Worm (Caenorhabditis elegans): ENCODE results near the gene F22B8.3.

DNA sequence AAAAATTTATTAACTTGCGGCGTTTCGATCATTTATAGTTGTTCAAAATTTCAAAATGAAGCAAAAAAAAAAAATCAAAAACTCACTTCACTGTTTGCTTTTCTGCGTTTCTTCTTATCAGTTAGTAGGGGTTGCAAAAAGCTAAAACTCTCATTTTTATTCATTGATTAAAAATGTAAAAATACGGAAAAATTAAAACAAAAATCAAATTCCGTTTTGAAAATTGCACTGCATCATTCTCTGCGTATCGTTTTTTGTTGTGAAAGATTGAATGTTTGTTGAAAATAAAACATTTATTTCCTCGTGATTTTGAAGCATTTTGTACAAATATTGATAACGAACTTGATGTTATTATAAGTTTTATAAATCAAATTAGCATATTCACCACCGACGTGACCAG is 38.3 kb downstream of the F22B8.3 start:
- no peak for TF ChIP-seq scrt-1 (GFP tag; IDR thresholded peaks at IDR 0.05)
- TF ChIP-seq ceh-36 (tag; optimal IDR thresholded peaks at IDR 0.05): no peak
- no peak for TF ChIP-seq B0310.2 (tag; optimal IDR thresholded peaks at IDR 0.05)
- no peak for TF ChIP-seq ama-1 (optimal IDR thresholded peaks at IDR 0.05)
- no peak for TF ChIP-seq hnd-1 (tag; optimal IDR thresholded peaks at IDR 0.05)
- no peak for TF ChIP-seq tra-4 (tag; optimal IDR thresholded peaks at IDR 0.05)
- no peak for TF ChIP-seq F13C5.2 (tag; optimal IDR thresholded peaks at IDR 0.05)
- TF ChIP-seq ceh-13 (GFP tag; optimal IDR thresholded peaks at IDR 0.05): no peak
- TF ChIP-seq hmg-4 (GFP tag; optimal IDR thresholded peaks at IDR 0.05): no peak
- TF ChIP-seq pes-1 (GFP tag; IDR thresholded peaks at IDR 0.05): no peak
- TF ChIP-seq tbx-37 (GFP tag; conservative IDR thresholded peaks at IDR 0.05): no peak
- no peak for TF ChIP-seq tbx-11 (GFP tag; IDR thresholded peaks at IDR 0.05)
- TF ChIP-seq ets-7 (tag; optimal IDR thresholded peaks at IDR 0.05): no peak
